Worm (Caenorhabditis elegans) whole organism, L1 larva: ENCODE data around the gene his-40.
A peak's percentile ranks its signal among the peaks of the same experiment; 100 is the strongest.

ENCODE experiments used
- Y116A8C.19 ChIP-seq: sonication (generic microtip); optimal IDR thresholded peaks from 2 replicates; lab custom pipeline; 2016; ENCODE audit warnings: missing compliant biosample characterization, missing genetic modification characterization, borderline replicate concordance
- aly-2 ChIP-seq: fragments of 150-350 bp; optimal IDR thresholded peaks from 2 replicates; lab custom pipeline; 2014; ENCODE audit warnings: missing biosample characterization, missing genetic modification characterization
- blmp-1 ChIP-seq: fragments of 150-350 bp; optimal IDR thresholded peaks from 2 replicates; lab custom pipeline; 2014; ENCODE audit warnings: missing biosample characterization, missing genetic modification characterization
- ceh-82 ChIP-seq, 3 experiments: fragments of 150-350 bp in 1 of 3; sonication (generic microtip) in 2 of 3; optimal IDR thresholded peaks; 2 replicates each; lab custom pipeline; 2014 to 2017; ENCODE audit warnings: missing biosample characterization in 3 of 3, missing genetic modification characterization in 3 of 3
- ceh-90 ChIP-seq: sonication (generic microtip); optimal IDR thresholded peaks from 2 replicates; lab custom pipeline; 2016; ENCODE audit warnings: missing genetic modification characterization, missing compliant biosample characterization
- ces-1 ChIP-seq: fragments of 150-350 bp; optimal IDR thresholded peaks from 2 replicates; lab custom pipeline; 2014; ENCODE audit warnings: missing biosample characterization, missing genetic modification reagents, missing genetic modification characterization
- egl-27 ChIP-seq, 2 experiments: fragments of 150-350 bp in 1 of 2; sonication (generic microtip); optimal IDR thresholded peaks; 3 replicates each; lab custom pipeline; 2017 to 2018; ENCODE audit warnings: missing biosample characterization in 2 of 2, missing genetic modification characterization in 2 of 2, missing genetic modification reagents in 2 of 2
- elt-3 ChIP-seq, 6 experiments: fragments of 150-350 bp in 1 of 6; sonication (generic microtip); optimal IDR thresholded peaks; 2 replicates each; lab custom pipeline; 2017 to 2018; ENCODE audit warnings: missing biosample characterization in 6 of 6, missing genetic modification characterization in 6 of 6, inconsistent platforms in 1 of 6
- ets-5 ChIP-seq: fragments of 200-800 bp; sonication (Bioruptor generic); IDR thresholded peaks from 2 replicates; pipeline ENCODE4 v1.3.6; 2022; ENCODE audit warnings: missing genetic modification characterization, missing compliant biosample characterization
- fkh-10 ChIP-seq: sonication (generic microtip); optimal IDR thresholded peaks from 2 replicates; lab custom pipeline; 2017; ENCODE audit warnings: missing biosample characterization, missing genetic modification reagents, missing genetic modification characterization
- fkh-8 ChIP-seq: sonication (generic microtip); optimal IDR thresholded peaks from 2 replicates; lab custom pipeline; 2016; ENCODE audit warnings: mild to moderate bottlenecking, missing genetic modification characterization, missing compliant biosample characterization
- grh-1 ChIP-seq: fragments of 200-800 bp; sonication (Bioruptor generic); IDR thresholded peaks from 2 replicates; pipeline ENCODE4 v1.3.6; 2022; ENCODE audit warnings: missing genetic modification reagents, missing genetic modification characterization, missing compliant biosample characterization
- hlh-4 ChIP-seq: sonication (generic microtip); optimal IDR thresholded peaks from 2 replicates; lab custom pipeline; 2016; ENCODE audit warnings: mild to moderate bottlenecking, missing genetic modification characterization, missing compliant biosample characterization
- hpl-2 ChIP-seq: fragments of 150-350 bp; optimal IDR thresholded peaks from 2 replicates; lab custom pipeline; 2014; ENCODE audit warnings: missing biosample characterization, missing genetic modification reagents, missing genetic modification characterization
- lin-14 ChIP-seq: fragments of 200-800 bp; sonication (Bioruptor generic); optimal IDR thresholded peaks from 2 replicates; lab custom pipeline; 2018; ENCODE audit warnings: mild to moderate bottlenecking, missing genetic modification characterization, moderate library complexity, missing compliant biosample characterization
- lin-15B ChIP-seq: fragments of 150-350 bp; sonication (generic microtip); optimal IDR thresholded peaks from 3 replicates; lab custom pipeline; 2014; ENCODE audit warnings: missing biosample characterization, missing genetic modification characterization
- lin-35 ChIP-seq, 2 experiments: fragments of 150-350 bp; optimal IDR thresholded peaks; 2 replicates each; lab custom pipeline; 2014; ENCODE audit warnings: missing biosample characterization in 2 of 2, missing genetic modification characterization in 2 of 2, missing genetic modification reagents in 2 of 2
- lin-39 ChIP-seq: fragments of 150-350 bp; optimal IDR thresholded peaks from 2 replicates; lab custom pipeline; 2014; ENCODE audit warnings: missing biosample characterization, missing genetic modification reagents, missing genetic modification characterization
- lir-3 ChIP-seq: sonication (generic microtip); optimal IDR thresholded peaks from 2 replicates; lab custom pipeline; 2016; ENCODE audit warnings: mild to moderate bottlenecking, missing genetic modification characterization, moderate library complexity, missing compliant biosample characterization; ENCODE audit not compliant: poor library complexity
- mep-1 ChIP-seq: fragments of 150-350 bp; optimal IDR thresholded peaks from 2 replicates; lab custom pipeline; 2014; ENCODE audit warnings: missing biosample characterization, missing genetic modification characterization
- nhr-19 ChIP-seq: fragments of 200-800 bp; sonication (Bioruptor generic); conservative IDR thresholded peaks from 2 replicates; pipeline ENCODE4 v1.3.6; 2022; ENCODE audit warnings: missing genetic modification characterization, missing compliant biosample characterization
- nhr-47 ChIP-seq: sonication (generic microtip); optimal IDR thresholded peaks from 2 replicates; lab custom pipeline; 2016; ENCODE audit warnings: mild to moderate bottlenecking, missing genetic modification characterization, moderate library complexity, missing compliant biosample characterization
- nhr-71 ChIP-seq: sonication (generic microtip); optimal IDR thresholded peaks from 2 replicates; lab custom pipeline; 2016; ENCODE audit warnings: mild to moderate bottlenecking, missing genetic modification characterization, moderate library complexity, missing compliant biosample characterization
- nhr-77 ChIP-seq: fragments of 150-350 bp; optimal IDR thresholded peaks from 2 replicates; lab custom pipeline; 2014; ENCODE audit warnings: missing biosample characterization, missing genetic modification characterization
- nhr-85 ChIP-seq: sonication (generic microtip); peaks from one replicate; lab custom pipeline; 2016; ENCODE audit warnings: missing genetic modification characterization, inconsistent platforms, missing compliant biosample characterization
- rnt-1 ChIP-seq: sonication (generic microtip); optimal IDR thresholded peaks from 2 replicates; lab custom pipeline; 2016; ENCODE audit warnings: mild to moderate bottlenecking, missing genetic modification characterization, moderate library complexity, missing compliant biosample characterization
- skn-1 ChIP-seq: fragments of 150-350 bp; optimal IDR thresholded peaks from 2 replicates; lab custom pipeline; 2014; ENCODE audit warnings: missing biosample characterization, missing genetic modification characterization
- snu-23 ChIP-seq: sonication (generic microtip); optimal IDR thresholded peaks from 2 replicates; lab custom pipeline; 2016; ENCODE audit warnings: missing genetic modification characterization, missing compliant biosample characterization
- sox-4 ChIP-seq: sonication (generic microtip); optimal IDR thresholded peaks from 2 replicates; lab custom pipeline; 2016; ENCODE audit warnings: missing genetic modification characterization, missing compliant biosample characterization
- sup-37 ChIP-seq: fragments of 200-800 bp; sonication (Bioruptor generic); optimal IDR thresholded peaks from 2 replicates; lab custom pipeline; 2018; ENCODE audit warnings: mild to moderate bottlenecking, missing genetic modification characterization, missing compliant biosample characterization
- unc-130 ChIP-seq: fragments of 150-350 bp; optimal IDR thresholded peaks from 2 replicates; lab custom pipeline; 2017; ENCODE audit warnings: missing biosample characterization, missing genetic modification characterization, inconsistent platforms
- unc-30 ChIP-seq: sonication (generic microtip); optimal IDR thresholded peaks from 2 replicates; lab custom pipeline; 2017; ENCODE audit warnings: missing biosample characterization, missing genetic modification characterization
- unc-86 ChIP-seq: sonication (generic microtip); optimal IDR thresholded peaks from 2 replicates; lab custom pipeline; 2016; ENCODE audit warnings: missing genetic modification characterization, missing compliant biosample characterization
- vab-15 ChIP-seq: sonication (generic microtip); optimal IDR thresholded peaks from 2 replicates; lab custom pipeline; 2017; ENCODE audit warnings: missing genotype, mild to moderate bottlenecking, missing genetic modification characterization, missing compliant biosample characterization
- xbp-1 ChIP-seq: sonication (generic microtip); optimal IDR thresholded peaks from 2 replicates; lab custom pipeline; 2016; ENCODE audit warnings: missing genetic modification characterization, missing compliant biosample characterization

The his-40 gene

DNA sequence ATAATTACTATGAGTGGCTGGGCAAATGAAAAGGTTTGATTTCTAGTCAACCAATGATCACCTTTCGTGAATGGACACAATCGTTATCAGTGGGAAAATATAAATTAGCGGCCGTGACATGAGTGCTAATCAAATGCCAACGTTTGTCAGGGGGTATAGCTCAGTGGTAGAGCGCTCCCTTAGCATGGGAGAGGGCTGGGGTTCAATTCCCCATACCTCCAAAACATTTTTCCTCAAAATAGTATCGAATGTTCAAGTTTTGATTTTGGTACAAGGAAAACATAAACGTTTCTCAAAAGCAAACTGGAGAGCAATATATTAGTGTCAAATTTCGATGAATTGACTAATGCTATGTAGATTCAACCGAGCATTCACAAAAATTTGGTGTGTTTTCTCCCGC lies 13.7 kb downstream of the his-40 start (continued):
- peak; percentile 10 for TF ChIP-seq mep-1
- TF ChIP-seq sup-37: no peak
- no peak for TF ChIP-seq Y116A8C.19
- TF ChIP-seq unc-130 (tag; lab: Kevin White, UChicago): no peak
- TF ChIP-seq elt-3 (tag; optimal IDR thresholded peaks at IDR 0.05; lab: Kevin White, UChicago): peak in 1 of 6 experiments; percentile 21
- no peak for TF ChIP-seq egl-27 (tag; optimal IDR thresholded peaks at IDR 0.05; lab: Kevin White, UChicago)
- no peak for TF ChIP-seq ces-1 (GFP tag; lab: Kevin White, UChicago)
- no peak for TF ChIP-seq hlh-4 (tag; lab: Kevin White, UChicago)
- TF ChIP-seq nhr-77 (tag; lab: Kevin White, UChicago): no peak
- no peak for TF ChIP-seq vab-15 (tag; lab: Kevin White, UChicago)
- TF ChIP-seq lir-3 (tag; lab: Kevin White, UChicago): no peak
- TF ChIP-seq hpl-2 (GFP tag; lab: Kevin White, UChicago): no peak
- TF ChIP-seq, all 84 proteins: peak for 15

- TF ChIP-seq fkh-10 (GFP tag; lab: Kevin White, UChicago) (no peak), ets-5 (GFP tag; lab: Robert Waterston, UW) (no peak), unc-86 (peak; percentile 12), lin-39 (no peak), nhr-77 (tag; lab: Kevin White, UChicago) (no peak), nhr-47 (peak; percentile 1), nhr-19 (no peak), lin-14 (peak; percentile 72), fkh-8 (tag; lab: Kevin White, UChicago) (peak; percentile 22), xbp-1 (no peak), grh-1 (GFP tag; lab: Robert Waterston, UW) (no peak), sox-4 (tag; lab: Kevin White, UChicago) (no peak), ceh-82 (tag; optimal IDR thresholded peaks at IDR 0.05; lab: Kevin White, UChicago) (peak in 1 of 3 experiments; percentile 33), nhr-71 (peak; percentile 20), ceh-90 (tag; lab: Kevin White, UChicago) (no peak)
Observed at ce11 chrX:7326967-7327651, 17.2 kb downstream of the his-40 start, which contains the start of gene sng-1. sng-1 (plus strand) TSS chrX:7327601.

- TF ChIP-seq Y116A8C.19: no peak
- peak; percentile 54 for TF ChIP-seq lin-14
- TF ChIP-seq ceh-82 (tag; optimal IDR thresholded peaks at IDR 0.05; lab: Kevin White, UChicago): peak in 1 of 3 experiments; percentile 4
Observed at ce11 chrX:7328065-7328564, 18.2 kb downstream of the his-40 start.

- TF ChIP-seq vab-15 (tag; lab: Kevin White, UChicago): no peak
- no peak for TF ChIP-seq aly-2
- TF ChIP-seq lin-15B: no peak
- TF ChIP-seq grh-1 (GFP tag; lab: Robert Waterston, UW): no peak
- TF ChIP-seq skn-1 (tag; lab: Kevin White, UChicago): peak; percentile 24
- peak; percentile 0 for TF ChIP-seq nhr-71
- peak in 1 of 2 experiments; percentile 19 for TF ChIP-seq lin-35 (GFP tag; optimal IDR thresholded peaks at IDR 0.05; lab: Kevin White, UChicago)
- peak; percentile 72 for TF ChIP-seq nhr-85 (tag; lab: Kevin White, UChicago)
- TF ChIP-seq sup-37: no peak
- no peak for TF ChIP-seq rnt-1 (tag; lab: Kevin White, UChicago)
- peak; percentile 19 for TF ChIP-seq snu-23 (GFP tag; lab: Kevin White, UChicago)
- TF ChIP-seq unc-30 (tag; lab: Kevin White, UChicago): no peak
- TF ChIP-seq elt-3 (tag; optimal IDR thresholded peaks at IDR 0.05; lab: Kevin White, UChicago): peak in 2 of 6 experiments; percentile 9 to 64
- peak; percentile 88 for TF ChIP-seq blmp-1 (tag; lab: Kevin White, UChicago)
- TF ChIP-seq lin-14: peak; percentile 35
Observed at ce11 chrX:7329601-7330000, 19.7 kb downstream of the his-40 start, which contains the start of gene ttr-59. ttr-59 (plus strand) TSS chrX:7329818.
